Worm (Caenorhabditis elegans) whole organism, young adult: ENCODE data around the gene lron-1.
"Not testable (repeated sequence)": the region's sequence is repeated elsewhere in the genome, so short reads cannot be mapped to it uniquely, and the experiment has no call there.

ENCODE experiments used
- B0261.1 ChIP-seq: sonication (generic microtip); optimal IDR thresholded peaks from 2 replicates; lab custom pipeline; 2016; ENCODE audit warnings: mild to moderate bottlenecking, missing genetic modification characterization, moderate library complexity, missing compliant biosample characterization
- F52B5.7 ChIP-seq: sonication (generic microtip); optimal IDR thresholded peaks from 2 replicates; lab custom pipeline; 2016; ENCODE audit warnings: mild to moderate bottlenecking, missing genetic modification characterization, missing compliant biosample characterization
- dox-1 ChIP-seq: fragments of 200-800 bp; sonication (Bioruptor generic); IDR thresholded peaks from 2 replicates; pipeline ENCODE4 v1.3.6; 2022; ENCODE audit warnings: missing genetic modification reagents, missing genetic modification characterization, missing compliant biosample characterization
- dpff-1 ChIP-seq: sonication (generic microtip); optimal IDR thresholded peaks from 2 replicates; lab custom pipeline; 2017; ENCODE audit warnings: mild to moderate bottlenecking, missing genetic modification characterization, missing compliant biosample characterization
- ets-4 ChIP-seq: fragments of 200-800 bp; sonication (Bioruptor generic); optimal IDR thresholded peaks from 2 replicates; lab custom pipeline; 2018; ENCODE audit warnings: mild to moderate bottlenecking, missing genetic modification characterization, missing compliant biosample characterization
- hlh-26 ChIP-seq: fragments of 200-800 bp; sonication (Bioruptor generic); conservative IDR thresholded peaks from 2 replicates; pipeline ENCODE4 v1.3.6; 2022; ENCODE audit warnings: missing genetic modification reagents, missing genetic modification characterization, missing compliant biosample characterization
- lin-40 ChIP-seq: sonication (generic microtip); optimal IDR thresholded peaks from 2 replicates; lab custom pipeline; 2016; ENCODE audit warnings: missing genetic modification characterization, mild to moderate bottlenecking, missing compliant biosample characterization, missing genotype, missing genetic modification reagents
- nfyb-1 ChIP-seq: fragments of 200-800 bp; sonication (Bioruptor generic); IDR thresholded peaks from 2 replicates; pipeline ENCODE4 v1.3.6; 2022; ENCODE audit warnings: missing genetic modification reagents, missing genetic modification characterization, missing compliant biosample characterization
- snpc-1.1 ChIP-seq: sonication (generic microtip); optimal IDR thresholded peaks from 2 replicates; lab custom pipeline; 2017; ENCODE audit warnings: missing genetic modification characterization, mild to moderate bottlenecking, missing compliant biosample characterization, antibody characterized with exemption, moderate library complexity, missing genotype, missing genetic modification reagents; ENCODE audit not compliant: insufficient read depth
- snpc-1.3 ChIP-seq: sonication (generic microtip); optimal IDR thresholded peaks from 2 replicates; lab custom pipeline; 2017; ENCODE audit warnings: missing genetic modification characterization, mild to moderate bottlenecking, missing compliant biosample characterization, antibody characterized with exemption, moderate library complexity, missing genotype, missing genetic modification reagents; ENCODE audit not compliant: insufficient read depth
- snpc-4 ChIP-seq, 5 experiments: fragments of 150-350 bp in 1 of 5; sonication (generic microtip) in 4 of 5; optimal IDR thresholded peaks; 2 replicates each; lab custom pipeline; 2014 to 2018; ENCODE audit warnings: missing genetic modification characterization in 5 of 5, missing biosample characterization in 3 of 5, antibody characterized with exemption in 2 of 5, mild to moderate bottlenecking in 2 of 5, missing compliant biosample characterization in 2 of 5, missing genotype in 2 of 5, moderate library complexity in 2 of 5, missing genetic modification reagents in 1 of 5
- unc-130 ChIP-seq: sonication (generic microtip); optimal IDR thresholded peaks from 2 replicates; lab custom pipeline; 2016; ENCODE audit warnings: missing genetic modification reagents, missing genetic modification characterization, missing compliant biosample characterization
- xnd-1 ChIP-seq: sonication (generic microtip); optimal IDR thresholded peaks from 2 replicates; lab custom pipeline; 2016; ENCODE audit warnings: missing genotype, missing genetic modification reagents, missing genetic modification characterization, missing compliant biosample characterization

ce11 chrX:14528399-14528798 is 44.1 kb upstream of the lron-1 start, which contains the start of gene nspc-19:
- TF ChIP-seq hlh-26 (GFP tag; lab: Robert Waterston, UW); snpc-1.1 (tag; lab: Kevin White, UChicago); xnd-1; B0261.1 (tag; lab: Kevin White, UChicago); F52B5.7 (tag; lab: Kevin White, UChicago); nfyb-1 (GFP tag; lab: Robert Waterston, UW); dpff-1 (tag; lab: Kevin White, UChicago); lin-40 (tag; lab: Kevin White, UChicago); snpc-4 (GFP tag; optimal IDR thresholded peaks at IDR 0.05; lab: Kevin White, UChicago); snpc-4 (tag; optimal IDR thresholded peaks at IDR 0.05; lab: Kevin White, UChicago); unc-130; dox-1 (GFP tag; lab: Robert Waterston, UW); ets-4 (GFP tag; lab: Kevin White, UChicago); snpc-1.3: not testable (repeated sequence)
